Worm (Caenorhabditis elegans): Measurements from ENCODE around the gene kbp-2.
"Not testable (repeated sequence)": the region's sequence is repeated elsewhere in the genome, so short reads cannot be mapped to it uniquely, and the experiment has no call there.

The kbp-2 gene

DNA sequence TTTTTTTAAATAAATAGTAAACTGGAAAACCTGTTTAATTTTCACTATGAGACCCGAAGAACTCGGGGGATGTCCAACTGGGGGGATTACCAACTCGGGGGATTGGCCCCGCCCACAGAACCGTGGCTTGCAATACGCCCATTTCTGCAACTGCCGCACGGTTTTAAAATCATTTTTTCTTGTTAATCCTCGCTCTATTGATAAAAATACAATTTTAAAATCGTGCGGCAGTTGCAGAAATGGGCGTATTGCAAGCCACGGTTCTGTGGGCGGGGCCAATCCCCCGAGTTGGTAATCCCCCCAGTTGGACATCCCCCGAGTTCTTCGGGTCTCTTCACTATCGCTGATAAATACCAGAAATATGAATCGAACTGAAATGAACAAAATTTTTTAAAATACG, 18.3 kb upstream of the kbp-2 start, which contains the start of gene mmab-1:
Gene mmab-1, minus strand, starts transcription at position 95 of the 400 bp plus-strand sequence.
- TF ChIP-seq dao-5, W03F9.2, him-1 (tag; optimal IDR thresholded peaks at IDR 0.05): not testable (repeated sequence)

DNA sequence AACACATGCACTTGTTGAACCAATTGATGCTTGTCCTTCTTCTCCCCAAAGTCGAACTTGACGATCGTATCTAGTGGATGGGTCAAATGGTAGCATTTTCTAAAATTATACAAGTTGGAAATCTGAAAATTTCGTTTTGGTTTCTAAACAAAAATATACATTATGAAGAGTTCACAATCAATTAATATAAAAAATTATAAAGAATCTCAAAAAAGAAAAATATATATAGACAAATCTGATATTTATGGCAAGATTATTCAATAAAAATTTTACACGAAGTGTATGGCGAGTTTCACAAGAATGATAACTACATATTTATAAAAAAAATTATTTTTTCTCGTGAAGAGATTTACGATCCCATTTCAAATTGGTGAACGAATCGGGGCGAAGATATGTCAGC, 16.5 kb upstream of the kbp-2 start, which contains the start of gene ula-1:
Gene ula-1, minus strand, starts transcription at position 101 of the 400 bp plus-strand sequence.
- TF ChIP-seq W03F9.2 (tag; optimal IDR thresholded peaks at IDR 0.05) (no peak), dao-5 (tag; optimal IDR thresholded peaks at IDR 0.05) (no peak), him-1 (tag; optimal IDR thresholded peaks at IDR 0.05) (no peak)

DNA sequence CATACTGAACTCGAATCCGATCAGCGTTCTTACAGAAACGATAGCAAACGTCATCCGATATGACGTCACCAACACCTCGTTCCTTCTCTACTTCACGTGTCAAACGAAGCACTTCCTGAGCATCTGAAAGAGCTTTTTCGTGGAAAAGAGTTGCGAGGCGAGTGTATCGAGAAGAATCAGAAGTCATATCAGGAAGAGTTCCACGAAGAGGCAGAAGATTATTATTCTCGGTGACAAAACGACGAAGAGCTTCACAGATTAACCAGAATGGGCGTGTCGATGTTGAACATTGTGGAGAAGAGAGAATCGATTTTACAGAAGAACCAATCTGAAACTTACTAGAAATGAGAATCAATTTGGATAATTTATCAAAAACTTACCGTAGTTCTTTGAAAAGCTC, 15.2 kb upstream of the kbp-2 start:
- TF ChIP-seq dao-5 (tag; optimal IDR thresholded peaks at IDR 0.05) (no peak), him-1 (tag; optimal IDR thresholded peaks at IDR 0.05) (no peak), W03F9.2 (tag; optimal IDR thresholded peaks at IDR 0.05) (no peak)

DNA sequence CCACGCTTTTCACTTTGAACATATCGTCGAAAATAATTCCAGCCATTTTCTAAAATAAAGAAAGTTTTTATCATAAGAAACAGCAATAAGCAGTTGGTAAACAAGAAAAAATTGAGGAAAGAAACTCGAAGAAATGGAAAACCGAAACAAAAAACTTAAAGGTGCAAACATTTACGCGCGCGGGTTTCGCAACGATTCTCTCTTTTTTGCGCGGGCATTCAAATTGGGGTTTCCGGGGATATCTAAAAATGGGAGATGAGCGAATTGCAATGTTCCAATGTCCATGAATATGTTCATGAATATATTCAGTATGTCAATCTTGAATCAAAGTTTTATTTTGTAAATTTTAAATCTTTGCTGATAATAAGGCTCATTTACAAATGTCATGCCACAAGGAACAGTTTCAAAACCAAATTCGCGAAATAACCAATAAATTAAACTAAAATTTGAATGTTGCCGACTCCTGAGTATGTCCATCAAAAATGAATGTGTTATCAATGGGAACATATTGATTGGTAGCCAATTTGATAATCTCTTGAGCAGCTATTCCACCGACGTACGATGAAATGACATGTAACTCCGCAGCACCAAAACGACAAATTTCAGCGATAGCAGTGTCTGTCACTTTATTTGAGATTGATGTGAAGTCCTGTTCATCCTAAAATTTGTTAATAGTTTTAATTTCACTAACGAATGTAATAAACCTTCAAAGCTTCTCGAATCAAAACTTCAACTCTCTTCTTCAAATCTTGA, 14.5 kb upstream of the kbp-2 start, which contains the start of gene rpb-8:
Gene rpb-8, minus strand, starts transcription at position 49 of the 753 bp plus-strand sequence.
- peak; percentile 60 for TF ChIP-seq W03F9.2 (tag; optimal IDR thresholded peaks at IDR 0.05)
- TF ChIP-seq dao-5 (tag; optimal IDR thresholded peaks at IDR 0.05): no peak

DNA sequence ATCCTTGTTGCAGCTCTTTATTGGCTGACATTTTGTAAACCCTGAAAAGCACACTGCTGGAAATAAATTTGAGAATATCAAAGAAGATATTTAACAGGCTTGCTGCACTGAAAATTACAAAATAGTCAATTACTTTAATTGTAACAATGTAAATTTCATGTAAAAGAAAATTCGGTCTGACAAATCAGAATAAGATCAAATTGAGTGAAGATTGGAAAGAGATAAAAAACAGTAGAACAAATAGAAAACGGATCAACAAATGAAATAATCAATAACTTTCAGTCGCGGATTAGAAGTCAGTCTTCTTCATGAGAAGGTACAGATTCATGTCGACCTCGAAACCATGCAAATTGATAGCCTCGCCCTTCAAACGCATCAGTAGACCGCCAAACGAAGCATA, 13.4 kb upstream of the kbp-2 start, which contains the start of gene rars-1:
Gene rars-1, minus strand, starts transcription at position 101 of the 400 bp plus-strand sequence.
- no peak for TF ChIP-seq dao-5 (tag; optimal IDR thresholded peaks at IDR 0.05)
- no peak for TF ChIP-seq him-1 (tag; optimal IDR thresholded peaks at IDR 0.05)
- no peak for TF ChIP-seq W03F9.2 (tag; optimal IDR thresholded peaks at IDR 0.05)

DNA sequence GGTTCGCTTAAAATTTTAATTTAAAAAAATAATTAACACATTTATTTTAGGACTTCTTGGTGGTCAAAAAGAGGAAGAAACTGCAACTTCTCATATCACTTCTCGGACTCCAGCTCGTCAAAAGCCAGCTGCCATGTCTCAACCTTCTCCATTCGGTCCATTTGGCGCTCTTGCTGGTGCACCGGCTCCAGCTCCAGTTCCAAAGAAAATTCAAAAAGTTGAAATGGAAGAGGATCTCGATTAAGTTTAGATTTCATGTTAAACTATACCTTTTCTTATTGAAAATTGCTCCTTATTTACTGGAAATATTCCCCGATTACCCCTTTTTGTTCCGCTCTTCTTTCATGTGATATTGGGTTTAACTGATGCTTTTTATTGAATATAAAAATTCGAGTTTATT, 10.1 kb upstream of the kbp-2 start:
- TF ChIP-seq dao-5 (tag; optimal IDR thresholded peaks at IDR 0.05) (no peak), him-1 (tag; optimal IDR thresholded peaks at IDR 0.05) (no peak), W03F9.2 (tag; optimal IDR thresholded peaks at IDR 0.05) (no peak)

DNA sequence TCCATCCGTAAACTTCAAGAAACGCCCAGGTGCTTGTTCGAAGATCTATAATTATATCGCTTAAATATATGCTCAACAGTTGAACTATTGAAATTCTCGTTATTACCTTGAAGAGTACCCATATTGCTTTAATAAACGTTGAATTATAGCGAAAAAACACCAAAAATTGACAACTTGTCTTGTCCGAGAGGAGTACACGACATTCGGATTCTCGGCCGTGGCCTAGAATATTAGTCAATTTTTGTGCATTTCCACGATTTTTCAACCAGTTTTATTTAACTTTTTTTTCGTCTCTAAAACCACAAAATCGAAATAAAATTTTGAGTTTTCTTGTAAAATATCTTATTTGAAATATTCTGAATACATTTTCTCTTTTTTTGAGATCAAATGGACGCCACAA, 8.6 kb upstream of the kbp-2 start, which contains the start of the genes F26F4.9 and cee-1:
Gene F26F4.9, minus strand, starts transcription at position 205 of the 400 bp plus-strand sequence.
Gene cee-1, plus strand, starts transcription at position 383 of the 400 bp plus-strand sequence.
- TF ChIP-seq W03F9.2 (tag; optimal IDR thresholded peaks at IDR 0.05): peak; percentile 52
- TF ChIP-seq him-1 (tag; optimal IDR thresholded peaks at IDR 0.05): no peak
- no peak for TF ChIP-seq dao-5 (tag; optimal IDR thresholded peaks at IDR 0.05)

DNA sequence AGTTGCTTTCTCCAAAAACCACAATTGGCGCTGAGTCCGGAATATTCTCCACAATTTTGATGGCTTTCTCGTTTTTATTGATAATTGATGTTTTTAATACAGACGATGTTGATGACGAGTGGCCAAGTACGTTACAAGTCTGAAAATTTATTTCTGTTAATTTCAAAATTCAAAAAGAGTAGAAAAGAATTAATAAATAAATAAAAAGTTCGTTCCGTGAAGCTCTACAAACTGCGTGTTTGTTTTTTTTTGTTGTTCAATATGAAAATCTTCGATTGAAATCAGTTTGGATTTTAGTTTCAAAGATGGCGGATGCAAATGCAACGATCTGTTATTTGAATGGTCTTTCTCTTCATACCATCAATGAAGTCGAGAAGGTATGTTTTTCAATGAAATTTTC, 7.3 kb upstream of the kbp-2 start, which contains the start of gene F26F4.2:
Gene F26F4.2, plus strand, starts transcription at position 301 of the 400 bp plus-strand sequence.
- no peak for TF ChIP-seq dao-5 (tag; optimal IDR thresholded peaks at IDR 0.05)
- no peak for TF ChIP-seq him-1 (tag; optimal IDR thresholded peaks at IDR 0.05)
- no peak for TF ChIP-seq W03F9.2 (tag; optimal IDR thresholded peaks at IDR 0.05)

DNA sequence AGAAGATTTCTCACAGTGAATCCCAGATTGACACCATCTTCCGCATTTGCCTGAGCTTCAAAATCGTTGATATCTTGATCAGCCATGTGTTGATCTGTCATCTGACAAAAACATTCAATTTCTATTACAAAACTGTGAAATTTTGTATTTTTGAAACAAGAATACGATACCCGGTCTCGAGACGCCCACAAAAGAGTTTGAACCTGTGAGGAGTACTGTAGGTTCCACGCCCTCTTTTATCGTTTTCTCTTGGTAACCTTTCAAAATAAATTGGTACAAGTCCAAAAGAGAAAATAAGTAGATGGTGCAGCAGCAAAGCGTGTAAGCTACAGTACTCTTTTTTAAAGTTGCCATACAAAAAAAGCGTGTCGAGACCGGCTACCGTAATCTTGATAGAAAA, 6.3 kb upstream of the kbp-2 start, which contains the start of gene F26F4.12:
Gene F26F4.12, minus strand, starts transcription at position 101 of the 400 bp plus-strand sequence.
- TF ChIP-seq dao-5 (tag; optimal IDR thresholded peaks at IDR 0.05) (no peak), W03F9.2 (tag; optimal IDR thresholded peaks at IDR 0.05) (no peak), him-1 (tag; optimal IDR thresholded peaks at IDR 0.05) (no peak)

DNA sequence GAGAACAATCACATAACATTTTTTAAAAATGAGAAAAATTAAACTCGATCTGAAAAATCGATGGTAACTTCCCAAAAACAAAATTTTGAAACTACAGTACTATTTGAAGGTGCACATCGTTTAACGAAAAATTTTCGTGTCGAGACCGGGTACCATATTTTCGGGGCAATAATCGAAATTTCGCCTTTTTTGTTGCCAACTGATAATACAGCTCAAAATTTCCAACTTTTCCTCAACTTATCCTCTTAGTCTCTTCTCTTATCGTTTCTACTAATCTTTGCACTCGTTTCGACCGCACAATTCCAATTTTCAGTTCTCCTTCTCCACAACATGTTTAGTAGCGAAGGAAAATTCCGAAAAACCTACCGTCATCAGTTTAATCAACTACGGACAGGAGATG, 3.2 kb upstream of the kbp-2 start, which contains the start of gene rom-1:
Gene rom-1, plus strand, starts transcription at position 301 of the 400 bp plus-strand sequence.
- TF ChIP-seq him-1 (tag; optimal IDR thresholded peaks at IDR 0.05): no peak
- TF ChIP-seq dao-5 (tag; optimal IDR thresholded peaks at IDR 0.05): no peak
- TF ChIP-seq W03F9.2 (tag; optimal IDR thresholded peaks at IDR 0.05): no peak

DNA sequence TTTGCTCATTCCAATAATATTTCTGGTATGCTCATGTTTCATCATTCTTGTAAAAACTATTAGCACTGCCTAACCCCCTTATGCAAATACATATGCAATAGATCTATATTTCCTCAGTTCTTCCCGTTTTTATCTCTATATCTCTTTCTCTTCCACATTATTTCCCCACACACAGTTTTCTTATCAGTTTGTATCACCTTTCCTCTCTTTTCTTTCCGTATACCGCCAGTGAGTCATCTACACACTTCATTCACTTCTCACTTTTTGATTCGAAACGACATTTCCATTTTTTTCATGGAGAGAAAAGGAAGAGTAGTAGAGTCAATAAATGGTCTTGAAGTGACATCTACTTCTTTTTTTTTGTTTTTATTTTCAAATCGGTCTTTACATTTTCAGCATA, 2.7 kb upstream of the kbp-2 start:
- no peak for TF ChIP-seq dao-5 (tag; optimal IDR thresholded peaks at IDR 0.05)
- TF ChIP-seq W03F9.2 (tag; optimal IDR thresholded peaks at IDR 0.05): no peak
- no peak for TF ChIP-seq him-1 (tag; optimal IDR thresholded peaks at IDR 0.05)

DNA sequence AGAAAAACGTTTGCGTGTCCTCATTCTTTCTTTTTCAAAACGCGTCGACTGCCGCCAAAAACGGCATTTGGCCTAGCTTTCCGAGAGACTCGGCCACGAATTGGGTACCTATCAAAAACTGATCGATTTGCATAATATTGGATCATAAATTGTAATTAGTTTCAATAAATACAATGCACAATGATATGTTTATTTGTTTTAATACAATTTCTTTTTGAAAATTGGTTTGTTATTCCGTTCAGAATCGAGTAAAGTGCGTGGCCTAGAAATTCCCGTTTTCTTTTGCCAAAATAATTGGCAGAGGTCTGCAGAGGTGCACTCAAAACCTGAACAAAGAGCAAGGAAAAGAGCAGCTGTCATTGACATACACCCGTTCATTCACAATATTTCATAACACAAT, 1.7 kb upstream of the kbp-2 start, which contains the start of gene F26F4.8:
Gene F26F4.8, minus strand, starts transcription at position 69 of the 400 bp plus-strand sequence.
- TF ChIP-seq W03F9.2 (tag; optimal IDR thresholded peaks at IDR 0.05): no peak
- no peak for TF ChIP-seq him-1 (tag; optimal IDR thresholded peaks at IDR 0.05)
- TF ChIP-seq dao-5 (tag; optimal IDR thresholded peaks at IDR 0.05): no peak

DNA sequence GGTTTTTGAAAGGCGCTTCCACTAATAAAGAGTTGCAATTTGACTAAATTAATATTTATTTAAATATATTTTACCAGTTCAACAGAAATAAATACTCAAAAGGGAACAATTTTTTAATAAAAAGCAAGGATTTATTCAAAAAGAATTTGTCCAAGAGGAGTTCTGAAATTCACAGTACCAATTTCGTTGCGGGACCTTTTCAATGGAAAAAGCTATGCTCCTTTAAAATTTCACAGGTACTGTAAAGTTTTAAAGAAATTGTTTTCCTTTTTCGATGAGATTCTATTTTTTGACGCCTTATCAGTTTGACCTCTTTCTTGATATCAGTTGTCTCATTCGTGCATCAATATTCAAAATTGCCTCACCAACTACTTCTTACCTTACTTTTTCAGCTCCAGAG, 3.4 kb downstream of the kbp-2 start, which contains the start of gene tag-340:
Gene tag-340, plus strand, starts transcription at position 249 of the 400 bp plus-strand sequence.
- TF ChIP-seq W03F9.2 (tag; optimal IDR thresholded peaks at IDR 0.05) (no peak), him-1 (tag; optimal IDR thresholded peaks at IDR 0.05) (no peak), dao-5 (tag; optimal IDR thresholded peaks at IDR 0.05) (no peak)

DNA sequence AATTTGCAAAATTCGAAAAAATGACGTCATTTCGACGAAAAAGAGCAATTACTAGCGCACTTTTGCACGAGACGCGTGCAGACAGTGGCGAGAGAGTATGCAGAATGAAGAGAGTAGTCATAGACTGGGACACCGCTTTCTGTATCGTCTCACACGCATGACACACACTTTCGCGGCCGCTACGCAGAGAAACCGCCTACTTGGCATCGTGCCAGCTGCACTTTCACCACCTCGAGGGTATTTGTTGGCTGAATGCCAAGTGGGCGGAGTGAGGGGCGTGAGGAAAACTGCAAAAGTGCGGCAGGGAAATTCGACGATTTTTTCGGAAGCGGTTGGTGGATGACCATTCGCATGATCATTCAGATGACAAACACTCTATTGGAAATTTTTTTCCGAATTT, 4.0 kb downstream of the kbp-2 start:
- peak; percentile 98 for TF ChIP-seq him-1 (tag; optimal IDR thresholded peaks at IDR 0.05)
- peak; percentile 95 for TF ChIP-seq W03F9.2 (tag; optimal IDR thresholded peaks at IDR 0.05)
- no peak for TF ChIP-seq dao-5 (tag; optimal IDR thresholded peaks at IDR 0.05)

Data from whole organism, L4/young adult.